Worm (Caenorhabditis elegans) whole organism, L4 larva: ENCODE data around the gene sup-1.

Experiments
- D1046.2 ChIP-seq: fragments of 200-800 bp; sonication (Bioruptor generic); IDR thresholded peaks from 2 replicates; pipeline ENCODE4 v1.3.6; 2022; ENCODE audit warnings: missing genetic modification characterization, missing compliant biosample characterization
- aly-2 ChIP-seq: sonication (generic microtip); optimal IDR thresholded peaks from 2 replicates; lab custom pipeline; 2018; ENCODE audit warnings: missing biosample characterization, missing genetic modification characterization
- ama-1 ChIP-seq: fragments of 150-350 bp; optimal IDR thresholded peaks from 2 replicates; lab custom pipeline; 2014; ENCODE audit warnings: inconsistent platforms, mixed read lengths
- ctbp-1 ChIP-seq: fragments of 200-800 bp; sonication (Bioruptor generic); IDR thresholded peaks from 2 replicates; pipeline ENCODE4 v1.3.6; 2022; ENCODE audit warnings: missing genetic modification reagents, missing genetic modification characterization, missing compliant biosample characterization
- dmd-8 ChIP-seq: fragments of 200-800 bp; sonication (Bioruptor generic); IDR thresholded peaks from 2 replicates; pipeline ENCODE4 v1.3.6; 2022; ENCODE audit warnings: missing genetic modification characterization, missing compliant biosample characterization
- dpl-1 ChIP-seq: fragments of 150-350 bp; optimal IDR thresholded peaks from 2 replicates; lab custom pipeline; 2014; ENCODE audit warnings: missing biosample characterization, missing genetic modification reagents, missing genetic modification characterization
- egl-43 ChIP-seq: fragments of 200-800 bp; sonication (Bioruptor generic); IDR thresholded peaks from 2 replicates; pipeline ENCODE4 v1.3.6; 2022; ENCODE audit warnings: missing genetic modification reagents, missing genetic modification characterization, missing compliant biosample characterization
- hlh-11 ChIP-seq: fragments of 200-800 bp; sonication (Bioruptor generic); optimal IDR thresholded peaks from 2 replicates; lab custom pipeline; 2018; ENCODE audit warnings: mild to moderate bottlenecking, missing genetic modification characterization, missing compliant biosample characterization
- lim-7 ChIP-seq: fragments of 200-800 bp; sonication (Bioruptor generic); IDR thresholded peaks from 2 replicates; pipeline ENCODE4 v1.3.6; 2022; ENCODE audit warnings: missing genetic modification characterization, missing compliant biosample characterization
- lsy-2 ChIP-seq, 2 experiments: fragments of 150-350 bp in 1 of 2; sonication (generic microtip) in 1 of 2; optimal IDR thresholded peaks; 2 replicates each; lab custom pipeline; 2014 to 2017; ENCODE audit warnings: missing biosample characterization in 2 of 2, missing genetic modification characterization in 2 of 2
- mdt-29 ChIP-seq: fragments of 200-800 bp; sonication (Bioruptor generic); IDR thresholded peaks from 2 replicates; pipeline ENCODE4 v1.3.6; 2022; ENCODE audit warnings: missing genetic modification reagents, missing genetic modification characterization, missing compliant biosample characterization
- mep-1 ChIP-seq: fragments of 150-350 bp; sonication (generic microtip); optimal IDR thresholded peaks from 3 replicates; lab custom pipeline; 2014; ENCODE audit warnings: missing biosample characterization, missing genetic modification characterization
- sdz-12 ChIP-seq: fragments of 200-800 bp; sonication (Bioruptor generic); optimal IDR thresholded peaks from 2 replicates; lab custom pipeline; 2018; ENCODE audit warnings: mild to moderate bottlenecking, missing genetic modification characterization, missing compliant biosample characterization
- set-16 ChIP-seq: fragments of 200-800 bp; sonication (Bioruptor generic); IDR thresholded peaks from 2 replicates; pipeline ENCODE4 v1.3.6; 2022; ENCODE audit warnings: missing genetic modification reagents, missing genetic modification characterization, missing compliant biosample characterization
- skn-1 ChIP-seq: fragments of 150-350 bp; optimal IDR thresholded peaks from 2 replicates; lab custom pipeline; 2014; ENCODE audit warnings: missing biosample characterization, missing genetic modification characterization
- tag-97 ChIP-seq: fragments of 200-800 bp; sonication (Bioruptor generic); IDR thresholded peaks from 2 replicates; pipeline ENCODE4 v1.3.6; 2022; ENCODE audit warnings: missing genetic modification characterization, missing compliant biosample characterization
- unc-62 ChIP-seq, 3 experiments: fragments of 150-350 bp in 1 of 3; sonication (generic microtip); optimal IDR thresholded peaks in 2 of 3; peaks in 1 of 3; 1 replicate in 1 of 3; 2 replicates in 2 of 3; lab custom pipeline; 2014 to 2017; ENCODE audit warnings: missing biosample characterization in 3 of 3, missing genetic modification characterization in 3 of 3, missing genetic modification reagents in 3 of 3, missing genotype in 1 of 3

Gene sup-1

DNA sequence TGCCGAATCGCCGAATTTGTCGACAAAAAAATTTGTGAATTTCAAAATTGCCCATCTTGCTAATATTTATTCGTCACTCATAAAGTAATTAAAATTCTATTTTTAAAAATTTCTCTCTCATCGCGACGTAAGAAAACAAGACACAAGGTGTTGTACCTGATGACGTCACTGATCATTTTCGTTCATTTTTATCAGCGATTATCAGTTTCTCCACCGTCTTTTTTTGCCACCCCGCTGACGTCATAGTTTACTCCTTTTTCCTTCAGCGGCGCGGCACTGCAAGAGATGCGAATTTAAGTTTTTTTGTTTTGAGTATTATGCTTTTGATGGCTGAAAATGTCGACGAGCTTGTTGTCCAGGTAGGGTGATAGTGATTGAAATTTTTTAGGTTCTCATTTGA, 52.7 kb downstream of the sup-1 start (continued):
- TF ChIP-seq hlh-11 (tag; lab: Kevin White, UChicago), result peak; percentile 85
- TF ChIP-seq egl-43 (GFP tag; lab: Robert Waterston, UW), result no peak
- TF ChIP-seq mdt-29, result no peak
- no peak for TF ChIP-seq tag-97 (GFP tag; lab: Robert Waterston, UW)
- TF ChIP-seq lsy-2 (tag; optimal IDR thresholded peaks at IDR 0.05; lab: Kevin White, UChicago), result peak in 1 of 2 experiments; percentile 37
- no peak for TF ChIP-seq sdz-12 (GFP tag; lab: Kevin White, UChicago)
- no peak for TF ChIP-seq ama-1 (lab: Kevin White, UChicago)
- TF ChIP-seq lim-7 (GFP tag; lab: Robert Waterston, UW), result no peak
- no peak for TF ChIP-seq dmd-8 (GFP tag; lab: Robert Waterston, UW)
- TF ChIP-seq dpl-1 (GFP tag; lab: Kevin White, UChicago), result peak; percentile 8
- peak; percentile 15 for TF ChIP-seq mep-1 (tag; lab: Kevin White, UChicago)
- no peak for TF ChIP-seq aly-2 (tag; lab: Kevin White, UChicago)

DNA sequence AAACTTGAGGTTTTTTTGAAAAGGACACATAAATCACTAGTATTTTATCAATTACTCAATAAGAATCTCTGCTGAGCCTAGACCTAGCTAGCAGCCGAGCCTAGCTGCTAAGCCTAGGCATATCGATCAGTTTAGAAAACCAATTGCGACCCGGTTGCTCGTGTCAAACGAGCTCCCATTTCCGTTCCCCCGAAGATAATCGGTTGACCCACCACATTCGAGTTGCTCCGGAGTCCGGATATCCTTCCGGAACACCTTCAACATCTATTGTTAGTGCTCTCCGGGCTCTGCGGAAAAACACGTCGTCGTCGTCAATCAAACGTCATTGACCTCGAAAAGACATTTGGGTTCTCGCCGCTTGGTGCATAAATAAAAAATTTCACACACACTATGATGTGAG, 53.6 kb downstream of the sup-1 start:
- 0 out of 2 replicates have a peak, but pooled peaks have one; percentile 16 for TF ChIP-seq D1046.2 (GFP tag; lab: Robert Waterston, UW)
- 0 out of 2 replicates have a peak, but pooled peaks have one; percentile 11 for TF ChIP-seq set-16
- no peak for TF ChIP-seq skn-1
- TF ChIP-seq egl-43 (GFP tag; lab: Robert Waterston, UW), result peak; percentile 76
- no peak for TF ChIP-seq mep-1 (tag; lab: Kevin White, UChicago)
- TF ChIP-seq ctbp-1 (GFP tag; lab: Robert Waterston, UW), result no peak
- TF ChIP-seq unc-62 (GFP tag; optimal IDR thresholded peaks at IDR 0.05 in 1 of 2; lab: Kevin White, UChicago), result peak in 1 of 2 experiments; percentile 21
- TF ChIP-seq unc-62 (tag; optimal IDR thresholded peaks at IDR 0.05; lab: Kevin White, UChicago), result no peak
